Worm (Caenorhabditis elegans) whole organism, L4/young adult: ENCODE data around the gene chil-1.

Source experiments
- W03F9.2 ChIP-seq: fragments of 150-350 bp; optimal IDR thresholded peaks from 2 replicates; lab custom pipeline; 2014; ENCODE audit warnings: missing biosample characterization, missing genetic modification characterization
- dao-5 ChIP-seq: sonication (generic microtip); optimal IDR thresholded peaks from 2 replicates; lab custom pipeline; 2016; ENCODE audit warnings: missing genotype, missing genetic modification characterization, moderate library complexity, missing compliant biosample characterization
- him-1 ChIP-seq: sonication (generic microtip); optimal IDR thresholded peaks from 2 replicates; lab custom pipeline; 2016; ENCODE audit warnings: missing genotype, missing genetic modification reagents, missing genetic modification characterization, missing compliant biosample characterization

DNA sequence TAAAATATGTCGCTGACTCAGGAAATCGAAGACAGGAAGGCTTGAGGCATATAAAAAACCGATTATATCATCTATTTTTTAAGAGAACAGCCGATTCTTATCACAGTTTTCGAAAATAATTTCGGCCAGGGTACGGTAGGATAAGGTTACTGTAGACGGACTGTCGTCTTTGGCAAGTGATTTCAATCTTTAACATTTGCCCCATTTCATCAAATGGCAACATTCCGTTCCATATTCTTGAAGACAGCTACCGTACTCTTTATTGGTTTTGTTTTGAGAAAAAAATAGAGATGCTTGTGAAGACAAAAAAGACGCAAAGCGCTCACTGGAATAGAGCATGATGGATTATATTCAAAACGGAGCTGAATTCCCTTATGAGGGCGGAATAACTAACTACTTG lies 32.5 kb upstream of the chil-1 start:
- TF ChIP-seq W03F9.2 (no peak), dao-5 (tag; lab: Kevin White, UChicago) (no peak), him-1 (no peak)
